Fruit fly (Drosophila melanogaster): ENCODE results near the gene Ubc87F.
A peak's percentile ranks its signal among the peaks of the same experiment; 100 is the strongest.

Gene Ubc87F

dm6 chr3R:13683624-13684568 lies 34.1 kb downstream of the Ubc87F start, which contains the start of gene flfl (continued):
- TF ChIP-seq BEAF-32 (GFP tag; optimal IDR thresholded peaks at IDR 0.05) (peak; percentile 98), CG14710 (tag; optimal IDR thresholded peaks at IDR 0.05) (peak; percentile 53), shn (GFP tag; optimal IDR thresholded peaks at IDR 0.05) (no peak), CG11398 (GFP tag; optimal IDR thresholded peaks at IDR 0.05) (no peak), CG31365 (tag; optimal IDR thresholded peaks at IDR 0.05) (no peak), ase (GFP tag; IDR thresholded peaks at IDR 0.05) (no peak), Optix (GFP tag; IDR thresholded peaks at IDR 0.05) (no peak), CG30403 (GFP tag; optimal IDR thresholded peaks at IDR 0.05) (peak; percentile 39), cas (GFP tag; IDR thresholded peaks at IDR 0.05) (no peak), CG5180 (GFP tag; optimal IDR thresholded peaks at IDR 0.05) (peak; percentile 0), ham (GFP tag; IDR thresholded peaks at IDR 0.05) (no peak), Atf3 (GFP tag; optimal IDR thresholded peaks at IDR 0.05) (peak; percentile 31), kni (GFP tag; optimal IDR thresholded peaks at IDR 0.05) (peak; percentile 87), CG7372 (GFP tag; IDR thresholded peaks at IDR 0.05) (no peak), E2f2 (GFP tag; IDR thresholded peaks at IDR 0.05) (no peak), CG31388 (GFP tag; optimal IDR thresholded peaks at IDR 0.05) (no peak), B-H2 (GFP tag; optimal IDR thresholded peaks at IDR 0.05) (no peak), CG32772 (GFP tag; IDR thresholded peaks at IDR 0.05) (no peak), pros (GFP tag; optimal IDR thresholded peaks at IDR 0.05) (no peak), unc-4 (GFP tag; IDR thresholded peaks at IDR 0.05; ENCODE audit: partially characterized antibody) (no peak), HLHmδ (GFP tag; optimal IDR thresholded peaks at IDR 0.05) (no peak), Sin3A (optimal IDR thresholded peaks at IDR 0.05) (peak; percentile 98), CG9437 (GFP tag; optimal IDR thresholded peaks at IDR 0.05) (peak; percentile 64), CG30020 (tag; optimal IDR thresholded peaks at IDR 0.05) (peak; percentile 47), al (GFP tag; IDR thresholded peaks at IDR 0.05) (no peak), CG15696 (tag; optimal IDR thresholded peaks at IDR 0.05) (no peak), Dp (GFP tag; optimal IDR thresholded peaks at IDR 0.05) (no peak), CG2120 (GFP tag; optimal IDR thresholded peaks at IDR 0.05) (peak; percentile 33), CG9609 (GFP tag; optimal IDR thresholded peaks at IDR 0.05) (no peak), NC2β (GFP tag; optimal IDR thresholded peaks at IDR 0.05) (no peak), Dip2 (GFP tag; IDR thresholded peaks at IDR 0.05) (no peak), CG10543 (GFP tag; optimal IDR thresholded peaks at IDR 0.05) (peak; percentile 10), Lim3 (GFP tag; IDR thresholded peaks at IDR 0.05) (no peak), Taf1 (GFP tag; IDR thresholded peaks at IDR 0.05) (no peak), CG18619 (GFP tag; optimal IDR thresholded peaks at IDR 0.05) (peak; percentile 23), HHEX (GFP tag; optimal IDR thresholded peaks at IDR 0.05) (peak; percentile 3), Ada2b (GFP tag; IDR thresholded peaks at IDR 0.05) (no peak), nerfin-1 (tag; optimal IDR thresholded peaks at IDR 0.05) (peak; percentile 50), Chrac-16 (GFP tag; optimal IDR thresholded peaks at IDR 0.05) (no peak), CG17612 (GFP tag; IDR thresholded peaks at IDR 0.05) (no peak), BtbVII (GFP tag; optimal IDR thresholded peaks at IDR 0.05) (peak; percentile 19), Hr78 (GFP tag; optimal IDR thresholded peaks at IDR 0.05) (no peak), lbe (GFP tag; optimal IDR thresholded peaks at IDR 0.05) (no peak), Dll (GFP tag; IDR thresholded peaks at IDR 0.05; ENCODE audit: partially characterized antibody) (no peak), CG12744 (GFP tag; optimal IDR thresholded peaks at IDR 0.05) (no peak), CG4404 (GFP tag; IDR thresholded peaks at IDR 0.05) (no peak), CG16863 (GFP tag; optimal IDR thresholded peaks at IDR 0.05) (peak; percentile 22), wdn (GFP tag; IDR thresholded peaks at IDR 0.05) (no peak), Sox102F (GFP tag; optimal IDR thresholded peaks at IDR 0.05) (peak; percentile 18)

All from whole organism, embryonic.